Fruit fly (Drosophila melanogaster): Measurements from ENCODE around the gene CG43390.
A peak's percentile ranks its signal among the peaks of the same experiment; 100 is the strongest.

CG43390 gene

DNA sequence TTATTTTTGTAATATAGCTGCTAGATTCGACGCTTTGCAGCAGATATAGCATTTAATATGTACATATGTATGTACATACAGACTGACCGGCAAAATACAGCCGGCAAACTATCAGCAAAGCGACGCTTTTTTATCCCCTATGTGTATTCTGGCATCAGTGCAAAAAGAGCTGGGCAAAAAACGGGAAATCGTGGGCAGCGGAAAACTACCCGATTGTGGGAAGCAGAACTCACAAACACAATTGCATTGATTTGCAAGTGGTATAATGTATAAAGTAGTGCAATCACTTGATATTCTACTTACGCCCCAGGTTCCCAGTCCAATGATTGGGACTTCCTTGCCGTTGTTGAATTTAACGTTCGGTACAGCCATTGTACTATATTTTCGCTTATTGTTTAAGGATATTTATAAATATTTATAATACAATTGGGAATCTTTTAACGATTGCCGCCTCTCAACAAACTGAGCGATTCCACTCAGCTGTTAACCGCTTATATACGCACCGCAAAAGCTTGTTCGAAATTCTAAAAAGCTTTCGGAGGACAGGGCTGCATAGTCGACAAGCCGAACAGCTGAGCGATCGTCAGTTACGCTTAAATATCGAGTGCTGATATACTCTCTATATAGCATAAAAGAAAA lies 43.6 kb upstream of the CG43390 start (continued):
- TF ChIP-seq CG18599 (GFP tag; optimal IDR thresholded peaks at IDR 0.05) (no peak), grau (tag; optimal IDR thresholded peaks at IDR 0.05) (no peak), crp (GFP tag; optimal IDR thresholded peaks at IDR 0.05) (peak in 1 of 2 experiments; percentile 87), CG14860 (GFP tag; IDR thresholded peaks at IDR 0.05; ENCODE audit: partially characterized antibody) (no peak), ttk (GFP tag; IDR thresholded peaks at IDR 0.05) (no peak), CG13287 (GFP tag; IDR thresholded peaks at IDR 0.05; ENCODE audit: partially characterized antibody) (peak; percentile 59), Neu2 (GFP tag; optimal IDR thresholded peaks at IDR 0.05; ENCODE audit: borderline replicate concordance) (no peak), Awh (GFP tag; IDR thresholded peaks at IDR 0.05) (no peak), CG34224 (GFP tag; IDR thresholded peaks at IDR 0.05; ENCODE audit: partially characterized antibody) (peak; percentile 25; the same call in 1 of the 3 replicates), bab2 (GFP tag; optimal IDR thresholded peaks at IDR 0.05) (no peak), CG8388 (GFP tag; optimal IDR thresholded peaks at IDR 0.05) (no peak), Bdp1 (GFP tag; optimal IDR thresholded peaks at IDR 0.05) (no peak), chif (GFP tag; optimal IDR thresholded peaks at IDR 0.05) (no peak), Hmx (GFP tag; optimal IDR thresholded peaks at IDR 0.05) (no peak), tx (GFP tag; optimal IDR thresholded peaks at IDR 0.05) (no peak), CG4328 (GFP tag; optimal IDR thresholded peaks at IDR 0.05) (no peak), CG5245 (GFP tag; optimal IDR thresholded peaks at IDR 0.05) (no peak), ind (GFP tag; optimal IDR thresholded peaks at IDR 0.05) (no peak), Asciz (GFP tag; optimal IDR thresholded peaks at IDR 0.05) (no peak), dati (GFP tag; IDR thresholded peaks at IDR 0.05) (no peak), Fer2 (tag; optimal IDR thresholded peaks at IDR 0.05) (no peak), CG2712 (tag; optimal IDR thresholded peaks at IDR 0.05) (no peak), chinmo (GFP tag; IDR thresholded peaks at IDR 0.05; ENCODE audit: partially characterized antibody) (peak; percentile 43; the same call in 1 of the 4 replicates), lola (GFP tag; optimal IDR thresholded peaks at IDR 0.05) (no peak), bcd (GFP tag; optimal IDR thresholded peaks at IDR 0.05) (no peak), CG11093 (GFP tag; IDR thresholded peaks at IDR 0.05) (no peak), trh (GFP tag; optimal IDR thresholded peaks at IDR 0.05) (no peak), gt (GFP tag; IDR thresholded peaks at IDR 0.05) (no peak), HmgD (GFP tag; optimal IDR thresholded peaks at IDR 0.05) (no peak), en (GFP tag; optimal IDR thresholded peaks at IDR 0.05) (no peak), Myb (GFP tag; optimal IDR thresholded peaks at IDR 0.05) (peak; percentile 61), rib (GFP tag; IDR thresholded peaks at IDR 0.05) (no peak), CG8281 (tag; optimal IDR thresholded peaks at IDR 0.05) (no peak), chn (GFP tag; optimal IDR thresholded peaks at IDR 0.05) (no peak), CG8765 (GFP tag; IDR thresholded peaks at IDR 0.05) (no peak), CG16813 (GFP tag; IDR thresholded peaks at IDR 0.05; ENCODE audit: partially characterized antibody) (no peak)

DNA sequence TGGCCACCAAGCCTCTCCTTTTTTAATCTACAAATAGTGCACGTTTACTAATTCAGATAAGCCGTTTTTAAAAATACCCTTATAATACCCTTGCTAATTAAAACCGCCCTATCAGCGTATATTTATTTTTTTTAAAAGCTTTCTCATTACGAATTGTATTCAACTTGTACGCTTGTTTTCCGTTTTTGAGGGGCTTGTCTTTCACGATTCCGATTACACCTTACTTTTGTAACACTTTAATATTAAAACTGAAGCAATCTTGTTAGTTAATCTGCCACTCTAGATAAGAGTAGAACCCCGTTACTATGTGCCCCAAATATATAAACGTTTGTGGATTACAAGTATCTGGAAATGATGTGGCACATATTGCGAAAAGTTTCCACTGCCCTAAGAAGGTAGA lies 43.0 kb upstream of the CG43390 start:
- peak; percentile 2 for TF ChIP-seq sens (GFP tag)
- peak; percentile 44 for TF ChIP-seq sug (tag; optimal IDR thresholded peaks at IDR 0.05)
- TF ChIP-seq mirr (GFP tag; optimal IDR thresholded peaks at IDR 0.05), result peak; percentile 51
- TF ChIP-seq D19A (tag; optimal IDR thresholded peaks at IDR 0.05), result peak; percentile 41
- peak; percentile 0 for TF ChIP-seq Vsx1 (GFP tag; optimal IDR thresholded peaks at IDR 0.05)
- peak; percentile 23 for TF ChIP-seq CG34376 (GFP tag; optimal IDR thresholded peaks at IDR 0.05)
- TF ChIP-seq Pdp1 (GFP tag; optimal IDR thresholded peaks at IDR 0.05), result peak in 1 of 2 experiments; percentile 13
- no peak for TF ChIP-seq CG18476 (GFP tag; optimal IDR thresholded peaks at IDR 0.05)
- TF ChIP-seq exex (tag; optimal IDR thresholded peaks at IDR 0.05), result peak; percentile 83
- TF ChIP-seq nmo (GFP tag; optimal IDR thresholded peaks at IDR 0.05), result no peak
- no peak for TF ChIP-seq CG13287 (GFP tag; IDR thresholded peaks at IDR 0.05; ENCODE audit: partially characterized antibody)
- no peak for TF ChIP-seq gem (tag; optimal IDR thresholded peaks at IDR 0.05)
